Worm (Caenorhabditis elegans): Measurements from ENCODE around the gene ceh-62.

ceh-62 gene

ce11 chrII:10819928-10820423 lies 14.4 kb downstream of the ceh-62 start, which contains the start of gene R06F6.8 (continued):
- TF ChIP-seq B0261.1 (tag; optimal IDR thresholded peaks at IDR 0.05) = no peak
- no peak for TF ChIP-seq B0019.2 (GFP tag; conservative IDR thresholded peaks at IDR 0.05)
- TF ChIP-seq chd-7 (tag; optimal IDR thresholded peaks at IDR 0.05) = no peak
- no peak for TF ChIP-seq lag-1 (GFP tag; IDR thresholded peaks at IDR 0.05)
- no peak for TF ChIP-seq cebp-1 (GFP tag; IDR thresholded peaks at IDR 0.05)
- TF ChIP-seq cebp-1 (tag; optimal IDR thresholded peaks at IDR 0.05) = no peak
- no peak for TF ChIP-seq snpc-1.3 (tag; optimal IDR thresholded peaks at IDR 0.05; ENCODE audit: insufficient read depth)
- no peak for TF ChIP-seq snpc-4 (GFP tag; optimal IDR thresholded peaks at IDR 0.05)
- no peak for TF ChIP-seq snpc-4 (tag; optimal IDR thresholded peaks at IDR 0.05)
- TF ChIP-seq hmg-1.2 (GFP tag; IDR thresholded peaks at IDR 0.05) = peak; percentile 89
- TF ChIP-seq Y53G8AR.9 (GFP tag; conservative IDR thresholded peaks at IDR 0.05) = no peak
- no peak for TF ChIP-seq die-1 (tag; optimal IDR thresholded peaks at IDR 0.05)
- no peak for TF ChIP-seq F49E8.2 (tag; optimal IDR thresholded peaks at IDR 0.05; ENCODE audit: insufficient read depth)
- no peak for TF ChIP-seq K11D2.4 (GFP tag; IDR thresholded peaks at IDR 0.05)
- TF ChIP-seq efl-1 (GFP tag; optimal IDR thresholded peaks at IDR 0.05) = no peak
- TF ChIP-seq egl-18 (GFP tag; IDR thresholded peaks at IDR 0.05) = no peak
- no peak for TF ChIP-seq Y79H2A.3 (GFP tag; conservative IDR thresholded peaks at IDR 0.05)
- TF ChIP-seq D2030.7 (GFP tag; IDR thresholded peaks at IDR 0.05) = peak; percentile 50

- TF ChIP-seq nhr-80 (tag; optimal IDR thresholded peaks at IDR 0.05) = peak; percentile 8
- TF ChIP-seq bed-2 (GFP tag; IDR thresholded peaks at IDR 0.05) = no peak
- TF ChIP-seq rcor-1 (GFP tag; IDR thresholded peaks at IDR 0.05) = no peak
- TF ChIP-seq madf-3 (GFP tag; IDR thresholded peaks at IDR 0.05) = no peak
- TF ChIP-seq F33H1.4 (GFP tag; IDR thresholded peaks at IDR 0.05) = no peak
- no peak for TF ChIP-seq pha-4 (tag; optimal IDR thresholded peaks at IDR 0.05)
Measured at ce11 chrII:10820679-10821078, 15.1 kb downstream of the ceh-62 start, which contains the start of gene ech-4. Gene ech-4, plus strand, starts transcription at chrII:10821031.

- TF ChIP-seq aptf-3 (GFP tag; IDR thresholded peaks at IDR 0.05) (no peak), F57C9.4 (tag; optimal IDR thresholded peaks at IDR 0.05) (no peak), ceh-40 (GFP tag; IDR thresholded peaks at IDR 0.05) (no peak), egl-44 (GFP tag; IDR thresholded peaks at IDR 0.05) (no peak), snpc-4 (GFP tag; optimal IDR thresholded peaks at IDR 0.05) (no peak), snpc-4 (tag; optimal IDR thresholded peaks at IDR 0.05) (peak in 3 of 4 experiments; percentile 3 to 22 (median 16)), him-1 (tag; optimal IDR thresholded peaks at IDR 0.05) (no peak), dpl-1 (GFP tag; optimal IDR thresholded peaks at IDR 0.05) (peak; percentile 81), F33H1.4 (GFP tag; IDR thresholded peaks at IDR 0.05) (peak; percentile 59), ets-4 (GFP tag; optimal IDR thresholded peaks at IDR 0.05) (no peak), attf-5 (GFP tag; optimal IDR thresholded peaks at IDR 0.05) (peak; percentile 58), tbx-9 (tag; optimal IDR thresholded peaks at IDR 0.05; ENCODE audit: borderline replicate concordance) (no peak), lsl-1 (GFP tag; optimal IDR thresholded peaks at IDR 0.05) (peak; percentile 62), tbp1 (GFP tag; optimal IDR thresholded peaks at IDR 0.05) (no peak), rec-8 (tag; optimal IDR thresholded peaks at IDR 0.05) (peak in 1 of 2 experiments; percentile 12), pbrm-1 (GFP tag; IDR thresholded peaks at IDR 0.05) (0 out of 2 replicates have a peak, but pooled peaks have one; percentile 44), akir-1 (GFP tag; optimal IDR thresholded peaks at IDR 0.05) (no peak), snpc-1.3 (tag; optimal IDR thresholded peaks at IDR 0.05; ENCODE audit: insufficient read depth) (peak; percentile 10), somi-1 (GFP tag; optimal IDR thresholded peaks at IDR 0.05) (no peak), cebp-2 (GFP tag; IDR thresholded peaks at IDR 0.05) (no peak), C06A6.2 (GFP tag; conservative IDR thresholded peaks at IDR 0.05) (no peak), lin-35 (GFP tag; optimal IDR thresholded peaks at IDR 0.05) (peak in 1 of 3 experiments; percentile 81), F23B12.7 (tag; optimal IDR thresholded peaks at IDR 0.05; ENCODE audit: insufficient read depth) (peak; percentile 8), ceh-100 (GFP tag; IDR thresholded peaks at IDR 0.05) (no peak), lin-40 (tag; optimal IDR thresholded peaks at IDR 0.05) (peak; percentile 39), nhr-80 (tag; optimal IDR thresholded peaks at IDR 0.05) (no peak), efl-1 (GFP tag; optimal IDR thresholded peaks at IDR 0.05) (peak; percentile 83)
Measured at ce11 chrII:10824046-10824445, 18.5 kb downstream of the ceh-62 start, which contains the start of the genes R06F6.12 and mix-1. Gene R06F6.12, minus strand, starts transcription at chrII:10824081. Gene mix-1, plus strand, starts transcription at chrII:10824246.
